Fruit fly (Drosophila melanogaster) whole organism, embryonic: ENCODE data around the gene CG5435.

Source experiments
- Asciz ChIP-seq: fragments of 200-800 bp; sonication (Bioruptor generic); optimal IDR thresholded peaks from 2 replicates; lab custom pipeline; 2017; ENCODE audit warnings: missing biosample characterization, mild to moderate bottlenecking, missing genetic modification characterization, missing genetic modification reagents
- Bteb2 ChIP-seq: fragments of 200-800 bp; sonication (Bioruptor generic); optimal IDR thresholded peaks from 2 replicates; lab custom pipeline; 2016; ENCODE audit warnings: missing biosample characterization, missing genetic modification characterization
- CG10147 ChIP-seq: fragments of 200-800 bp; sonication (Bioruptor generic); optimal IDR thresholded peaks from 2 replicates; lab custom pipeline; 2019; ENCODE audit warnings: missing biosample characterization, mild to moderate bottlenecking, missing genetic modification characterization, moderate library complexity
- CG11723 ChIP-seq: fragments of 200-800 bp; sonication (Bioruptor generic); optimal IDR thresholded peaks from 2 replicates; lab custom pipeline; 2017; ENCODE audit warnings: missing biosample characterization, mild to moderate bottlenecking, missing genetic modification characterization
- CG12744 ChIP-seq: fragments of 200-800 bp; sonication (Bioruptor generic); optimal IDR thresholded peaks from 2 replicates; lab custom pipeline; 2016; ENCODE audit warnings: missing biosample characterization, missing genetic modification characterization
- CG13424 ChIP-seq: fragments of 200-800 bp; sonication (Bioruptor generic); optimal IDR thresholded peaks from 2 replicates; lab custom pipeline; 2019; ENCODE audit warnings: missing biosample characterization, mild to moderate bottlenecking, missing genetic modification characterization, moderate library complexity
- CG14014 ChIP-seq: fragments of 200-800 bp; sonication (Bioruptor generic); IDR thresholded peaks from 2 replicates; pipeline ENCODE4 v1.3.6; 2022; ENCODE audit warnings: missing biosample characterization, missing genetic modification characterization
- CG17186 ChIP-seq: fragments of 200-800 bp; sonication (Bioruptor generic); optimal IDR thresholded peaks from 3 replicates; lab custom pipeline; 2017; ENCODE audit warnings: missing biosample characterization, missing genetic modification reagents, missing genetic modification characterization
- CG17612 ChIP-seq: fragments of 200-800 bp; sonication (Bioruptor generic); IDR thresholded peaks from 2 replicates; pipeline ENCODE4 v1.3.6; 2022; ENCODE audit warnings: missing biosample characterization, missing genetic modification characterization
- CG17802 ChIP-seq: fragments of 200-800 bp; sonication (Bioruptor generic); optimal IDR thresholded peaks from 2 replicates; lab custom pipeline; 2018; ENCODE audit warnings: missing biosample characterization, mild to moderate bottlenecking, missing genetic modification characterization, moderate library complexity
- CG1832 ChIP-seq: fragments of 200-800 bp; sonication (Bioruptor generic); optimal IDR thresholded peaks from 2 replicates; lab custom pipeline; 2017; ENCODE audit warnings: missing biosample characterization, mild to moderate bottlenecking, missing genetic modification characterization, inconsistent platforms
- CG2120 ChIP-seq: fragments of 200-800 bp; sonication (Bioruptor generic); optimal IDR thresholded peaks from 3 replicates; lab custom pipeline; 2016; ENCODE audit warnings: missing biosample characterization, missing genetic modification characterization
- CG2129 ChIP-seq: fragments of 200-800 bp; sonication (Bioruptor generic); IDR thresholded peaks from 2 replicates; pipeline ENCODE4 v1.3.6; 2022; ENCODE audit warnings: missing biosample characterization, missing genetic modification characterization; ENCODE audit not compliant: partially characterized antibody
- CG2712 ChIP-seq: fragments of 200-800 bp; optimal IDR thresholded peaks from 3 replicates; lab custom pipeline; 2019; ENCODE audit warnings: missing biosample characterization, mild to moderate bottlenecking, missing genetic modification characterization, moderate library complexity
- CG2889 ChIP-seq: fragments of 200-800 bp; sonication (Bioruptor generic); IDR thresholded peaks from 3 replicates; pipeline ENCODE4 v1.3.6; 2022; ENCODE audit warnings: missing biosample characterization, missing genetic modification characterization
- CG33213 ChIP-seq: fragments of 200-800 bp; sonication (Bioruptor generic); optimal IDR thresholded peaks from 3 replicates; lab custom pipeline; 2016; ENCODE audit warnings: missing biosample characterization, missing genetic modification characterization
- CG3995 ChIP-seq: fragments of 200-800 bp; sonication (Bioruptor generic); optimal IDR thresholded peaks from 3 replicates; lab custom pipeline; 2016; ENCODE audit warnings: missing biosample characterization, missing genetic modification characterization
- CG5180 ChIP-seq: fragments of 200-800 bp; sonication (Bioruptor generic); optimal IDR thresholded peaks from 3 replicates; lab custom pipeline; 2017; ENCODE audit warnings: missing biosample characterization, missing genetic modification characterization, mild to moderate bottlenecking, moderate library complexity, missing genetic modification reagents
- CG6689 ChIP-seq: fragments of 200-800 bp; sonication (Bioruptor generic); IDR thresholded peaks from 2 replicates; pipeline ENCODE4 v1.3.6; 2022; ENCODE audit warnings: missing biosample characterization, missing genetic modification characterization
- CG7357 ChIP-seq: fragments of 200-800 bp; sonication (Bioruptor generic); IDR thresholded peaks from 3 replicates; pipeline ENCODE4 v1.3.6; 2022; ENCODE audit warnings: missing biosample characterization, missing genetic modification characterization
- CG7786 ChIP-seq: fragments of 200-800 bp; sonication (Bioruptor generic); optimal IDR thresholded peaks from 2 replicates; lab custom pipeline; 2016; ENCODE audit warnings: missing biosample characterization, missing genetic modification characterization
- CG8924 ChIP-seq: fragments of 200-800 bp; optimal IDR thresholded peaks from 3 replicates; lab custom pipeline; 2019; ENCODE audit warnings: missing biosample characterization, mild to moderate bottlenecking, missing genetic modification characterization, moderate library complexity
- Camta ChIP-seq: fragments of 200-800 bp; sonication (Bioruptor generic); optimal IDR thresholded peaks from 2 replicates; lab custom pipeline; 2016; ENCODE audit warnings: missing biosample characterization, missing genetic modification characterization
- Dref ChIP-seq: fragments of 200-800 bp; sonication (Bioruptor generic); IDR thresholded peaks from 2 replicates; pipeline ENCODE4 v1.3.6; 2022; ENCODE audit warnings: missing biosample characterization, missing genetic modification characterization
- Eip74EF ChIP-seq, 2 experiments: fragments of 200-800 bp in 1 of 2; fragments of >200 bp in 1 of 2; sonication (Bioruptor generic) in 1 of 2; optimal IDR thresholded peaks; 2 replicates each; lab custom pipeline; 2017 to 2019; ENCODE audit warnings: missing biosample characterization in 2 of 2, missing genetic modification characterization in 2 of 2, mild to moderate bottlenecking in 1 of 2, moderate library complexity in 1 of 2
- Hr39 ChIP-seq: fragments of >200 bp; optimal IDR thresholded peaks from 2 replicates; lab custom pipeline; 2017
- MBD-R2 ChIP-seq: fragments of 200-800 bp; sonication (Bioruptor generic); IDR thresholded peaks from 2 replicates; pipeline ENCODE4 v1.3.6; 2022; ENCODE audit warnings: missing biosample characterization, missing genetic modification characterization
- Med ChIP-seq: fragments of 200-800 bp; sonication (Bioruptor generic); peaks from one replicate; lab custom pipeline; 2016; ENCODE audit warnings: missing biosample characterization, missing genetic modification characterization, mild to moderate bottlenecking, inconsistent platforms, moderate library complexity
- Mes4 ChIP-seq: fragments of 200-800 bp; sonication (Bioruptor generic); optimal IDR thresholded peaks from 2 replicates; lab custom pipeline; 2016; ENCODE audit warnings: missing biosample characterization, missing genetic modification characterization
- Sox100B ChIP-seq: fragments of 200-800 bp; sonication (Bioruptor generic); optimal IDR thresholded peaks from 3 replicates; lab custom pipeline; 2018; ENCODE audit warnings: missing biosample characterization, mild to moderate bottlenecking, missing genetic modification characterization
- Usf ChIP-seq: fragments of 200-800 bp; sonication (Bioruptor generic); optimal IDR thresholded peaks from 2 replicates; lab custom pipeline; 2017; ENCODE audit warnings: missing genotype, missing biosample characterization, missing genetic modification characterization
- Xrp1 ChIP-seq: fragments of 200-800 bp; sonication (Bioruptor generic); IDR thresholded peaks from 2 replicates; pipeline ENCODE4 v1.3.6; 2022; ENCODE audit warnings: missing biosample characterization, missing genetic modification characterization
- ab ChIP-seq: fragments of 200-800 bp; sonication (Bioruptor generic); optimal IDR thresholded peaks from 2 replicates; lab custom pipeline; 2016; ENCODE audit warnings: missing biosample characterization, missing genetic modification characterization
- abd-A ChIP-seq: fragments of 200-800 bp; sonication (Bioruptor generic); optimal IDR thresholded peaks from 3 replicates; lab custom pipeline; 2019; ENCODE audit warnings: missing biosample characterization, mild to moderate bottlenecking, missing genetic modification characterization, moderate library complexity
- bigmax ChIP-seq: fragments of 200-800 bp; sonication (Bioruptor generic); optimal IDR thresholded peaks from 2 replicates; lab custom pipeline; 2018; ENCODE audit warnings: missing biosample characterization, mild to moderate bottlenecking, missing genetic modification characterization
- caup ChIP-seq: fragments of 200-800 bp; sonication (Bioruptor generic); optimal IDR thresholded peaks from 3 replicates; lab custom pipeline; 2017; ENCODE audit warnings: missing biosample characterization, mild to moderate bottlenecking, missing genetic modification characterization, moderate library complexity; ENCODE audit not compliant: severe bottlenecking
- chinmo ChIP-seq: fragments of 200-800 bp; sonication (Bioruptor generic); IDR thresholded peaks from 4 replicates; pipeline ENCODE4 v1.3.6; 2022; ENCODE audit warnings: missing biosample characterization, missing genetic modification characterization; ENCODE audit not compliant: partially characterized antibody
- dmrt99B ChIP-seq: fragments of 200-800 bp; sonication (Bioruptor generic); optimal IDR thresholded peaks from 2 replicates; lab custom pipeline; 2018; ENCODE audit warnings: missing biosample characterization, mild to moderate bottlenecking, missing genetic modification characterization, moderate library complexity
- ems ChIP-seq: fragments of 200-800 bp; sonication (Bioruptor generic); optimal IDR thresholded peaks from 3 replicates; lab custom pipeline; 2016; ENCODE audit warnings: missing biosample characterization, missing genetic modification characterization
- hbn ChIP-seq: fragments of 200-800 bp; sonication (Bioruptor generic); IDR thresholded peaks from 2 replicates; pipeline ENCODE4 v1.3.6; 2022; ENCODE audit warnings: missing biosample characterization, missing genetic modification characterization; ENCODE audit not compliant: partially characterized antibody
- kni ChIP-seq: fragments of 200-800 bp; sonication (Bioruptor generic); optimal IDR thresholded peaks from 3 replicates; lab custom pipeline; 2017; ENCODE audit warnings: mild to moderate bottlenecking, missing biosample characterization, missing genetic modification reagents, missing genetic modification characterization
- lab ChIP-seq: fragments of 200-800 bp; sonication (Bioruptor generic); optimal IDR thresholded peaks from 3 replicates; lab custom pipeline; 2017; ENCODE audit warnings: missing biosample characterization, missing genetic modification characterization, mild to moderate bottlenecking, moderate library complexity, missing genetic modification reagents
- lilli ChIP-seq: fragments of 200-800 bp; sonication (Bioruptor generic); optimal IDR thresholded peaks from 3 replicates; lab custom pipeline; 2016; ENCODE audit warnings: missing biosample characterization, missing genetic modification characterization
- onecut ChIP-seq: fragments of 200-800 bp; sonication (Bioruptor generic); IDR thresholded peaks from 2 replicates; pipeline ENCODE4 v1.3.6; 2022; ENCODE audit warnings: missing biosample characterization, missing genetic modification characterization
- sd ChIP-seq: fragments of 200-800 bp; sonication (Bioruptor generic); optimal IDR thresholded peaks from 3 replicates; lab custom pipeline; 2018; ENCODE audit warnings: missing biosample characterization, mild to moderate bottlenecking, missing genetic modification characterization, moderate library complexity
- sna ChIP-seq: fragments of 200-800 bp; sonication (Bioruptor generic); IDR thresholded peaks from 2 replicates; pipeline ENCODE4 v1.3.6; 2022; ENCODE audit warnings: missing biosample characterization, missing genetic modification characterization; ENCODE audit not compliant: partially characterized antibody
- tna ChIP-seq: fragments of 200-800 bp; sonication (Bioruptor generic); IDR thresholded peaks from 2 replicates; pipeline ENCODE4 v1.3.6; 2022; ENCODE audit warnings: missing biosample characterization, missing genetic modification characterization; ENCODE audit not compliant: partially characterized antibody
- unpg ChIP-seq: fragments of 200-800 bp; sonication (Bioruptor generic); optimal IDR thresholded peaks from 3 replicates; lab custom pipeline; 2018; ENCODE audit warnings: missing biosample characterization, mild to moderate bottlenecking, missing genetic modification characterization, moderate library complexity
- usp ChIP-seq: fragments of >200 bp; optimal IDR thresholded peaks from 2 replicates; lab custom pipeline; 2017; ENCODE audit warnings: missing biosample characterization, missing genetic modification characterization
- wor ChIP-seq: fragments of 200-800 bp; sonication (Bioruptor generic); IDR thresholded peaks from 2 replicates; pipeline ENCODE4 v1.3.6; 2022; ENCODE audit warnings: missing biosample characterization, missing genetic modification characterization
- zfh1 ChIP-seq: fragments of 200-800 bp; sonication (Bioruptor generic); IDR thresholded peaks from 3 replicates; pipeline ENCODE4 v1.3.6; 2022; ENCODE audit warnings: missing biosample characterization, missing genetic modification characterization

CG5435 gene

DNA sequence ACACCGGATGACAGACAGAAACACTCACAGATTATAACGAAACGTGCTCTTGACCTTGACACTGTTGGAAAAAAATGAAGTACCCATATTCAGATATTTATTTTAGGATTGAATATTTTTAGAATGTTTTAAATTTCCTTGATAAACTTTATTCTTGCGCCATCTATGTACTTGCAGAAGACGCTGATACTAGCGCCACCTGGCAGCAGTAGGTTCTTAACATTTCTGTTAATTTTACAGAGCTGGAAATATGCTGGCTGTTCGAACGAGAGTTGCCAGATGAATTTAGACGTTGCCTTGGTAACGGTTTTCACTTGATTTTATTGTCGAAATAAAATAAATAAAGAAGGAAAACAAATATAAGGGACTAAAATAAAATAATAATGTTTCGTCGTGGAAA is 6.1 kb downstream of the CG5435 start, which contains the start of gene Fam92 (continued):
- TF ChIP-seq bigmax (GFP tag; lab: Kevin White, UChicago) (no peak), Camta (GFP tag; lab: Kevin White, UChicago) (peak; percentile 19), CG12744 (GFP tag; lab: Kevin White, UChicago) (peak; percentile 54), Eip74EF (GFP tag; optimal IDR thresholded peaks at IDR 0.05; lab: Kevin White, UChicago) (no peak), Xrp1 (GFP tag; lab: Robert Waterston, UW) (no peak), CG13424 (peak; percentile 53), Mes4 (GFP tag; lab: Kevin White, UChicago) (peak; percentile 22), Bteb2 (GFP tag; lab: Kevin White, UChicago) (no peak), CG2889 (GFP tag; lab: Robert Waterston, UW) (no peak), unpg (GFP tag; lab: Kevin White, UChicago) (peak; percentile 41), caup (GFP tag; lab: Kevin White, UChicago) (peak; percentile 52), CG2120 (GFP tag; lab: Kevin White, UChicago) (peak; percentile 47), usp (GFP tag; lab: Kevin White, UChicago) (no peak), zfh1 (GFP tag; lab: Robert Waterston, UW) (no peak; the same call in 2 of the 3 replicates), ab (no peak), CG7786 (no peak), dmrt99B (peak; percentile 11), wor (GFP tag; lab: Robert Waterston, UW) (no peak), CG17186 (GFP tag; lab: Kevin White, UChicago) (no peak), CG1832 (no peak), CG11723 (no peak), Hr39 (lab: Kevin White, UChicago) (no peak), CG3995 (GFP tag; lab: Kevin White, UChicago) (peak; percentile 26), CG8924 (tag; lab: Kevin White, UChicago) (peak; percentile 13), CG17612 (no peak), Usf (GFP tag; lab: Kevin White, UChicago) (no peak), Dref (GFP tag; lab: Robert Waterston, UW) (no peak), CG33213 (GFP tag; lab: Kevin White, UChicago) (peak; percentile 47), MBD-R2 (GFP tag; lab: Robert Waterston, UW) (peak; percentile 39; the same call in 1 of the 2 replicates), hbn (no peak), CG17802 (tag; lab: Kevin White, UChicago) (no peak), ems (no peak), Sox100B (GFP tag; lab: Kevin White, UChicago) (peak; percentile 10), tna (GFP tag; lab: Robert Waterston, UW) (no peak), lilli (peak; percentile 69), Med (peak; percentile 92), sna (no peak), onecut (GFP tag; lab: Robert Waterston, UW) (peak; percentile 56), kni (no peak), CG7357 (GFP tag; lab: Robert Waterston, UW) (no peak), CG6689 (GFP tag; lab: Robert Waterston, UW) (no peak), sd (tag; lab: Kevin White, UChicago) (peak; percentile 27), Asciz (no peak), CG14014 (peak; percentile 50; the same call in 1 of the 2 replicates), CG2129 (no peak), lab (GFP tag; lab: Kevin White, UChicago) (peak; percentile 56), CG2712 (peak; percentile 74), CG5180 (GFP tag; lab: Kevin White, UChicago) (no peak), abd-A (tag; lab: Kevin White, UChicago) (no peak), chinmo (no peak), CG10147 (GFP tag; lab: Kevin White, UChicago) (peak; percentile 25)
